Worm (Caenorhabditis elegans) whole organism, L1 larva: Measurements from ENCODE around the gene oma-2.

ENCODE experiments used
- C04F5.9 ChIP-seq: sonication (generic microtip); optimal IDR thresholded peaks from 2 replicates; lab custom pipeline; 2016; ENCODE audit warnings: missing genetic modification characterization, missing compliant biosample characterization
- C16A3.4 ChIP-seq: fragments of 150-350 bp; optimal IDR thresholded peaks from 2 replicates; lab custom pipeline; 2014; ENCODE audit warnings: missing biosample characterization, missing genetic modification characterization
- aha-1 ChIP-seq: fragments of 150-350 bp; optimal IDR thresholded peaks from 2 replicates; lab custom pipeline; 2014; ENCODE audit warnings: missing biosample characterization, missing genetic modification characterization
- ceh-82 ChIP-seq, 3 experiments: fragments of 150-350 bp in 1 of 3; sonication (generic microtip) in 2 of 3; optimal IDR thresholded peaks; 2 replicates each; lab custom pipeline; 2014 to 2017; ENCODE audit warnings: missing biosample characterization in 3 of 3, missing genetic modification characterization in 3 of 3
- ceh-90 ChIP-seq: sonication (generic microtip); optimal IDR thresholded peaks from 2 replicates; lab custom pipeline; 2016; ENCODE audit warnings: missing genetic modification characterization, missing compliant biosample characterization
- dpl-1 ChIP-seq, 3 experiments: fragments of 150-350 bp in 2 of 3; sonication (generic microtip) in 1 of 3; optimal IDR thresholded peaks; 2 replicates each; lab custom pipeline; 2014 to 2017; ENCODE audit warnings: missing biosample characterization in 3 of 3, missing genetic modification characterization in 3 of 3, missing genetic modification reagents in 3 of 3
- dsc-1 ChIP-seq: sonication (generic microtip); optimal IDR thresholded peaks from 2 replicates; lab custom pipeline; 2016; ENCODE audit warnings: mild to moderate bottlenecking, missing genetic modification characterization, missing compliant biosample characterization
- efl-1 ChIP-seq, 4 experiments: fragments of 150-350 bp; optimal IDR thresholded peaks in 3 of 4; peaks in 1 of 4; 1 replicate in 1 of 4; 2 replicates in 3 of 4; lab custom pipeline; 2014; ENCODE audit warnings: missing biosample characterization in 2 of 4, missing genetic modification characterization in 2 of 4, missing genetic modification reagents in 2 of 4
- efl-3 ChIP-seq: fragments of 200-800 bp; sonication (Bioruptor generic); optimal IDR thresholded peaks from 2 replicates; lab custom pipeline; 2018; ENCODE audit warnings: mild to moderate bottlenecking, missing genetic modification characterization, missing compliant biosample characterization
- egl-27 ChIP-seq, 2 experiments: fragments of 150-350 bp in 1 of 2; sonication (generic microtip); optimal IDR thresholded peaks; 3 replicates each; lab custom pipeline; 2017 to 2018; ENCODE audit warnings: missing biosample characterization in 2 of 2, missing genetic modification characterization in 2 of 2, missing genetic modification reagents in 2 of 2
- elt-3 ChIP-seq, 6 experiments: fragments of 150-350 bp in 1 of 6; sonication (generic microtip); optimal IDR thresholded peaks; 2 replicates each; lab custom pipeline; 2017 to 2018; ENCODE audit warnings: missing biosample characterization in 6 of 6, missing genetic modification characterization in 6 of 6, inconsistent platforms in 1 of 6
- ets-5 ChIP-seq: fragments of 200-800 bp; sonication (Bioruptor generic); IDR thresholded peaks from 2 replicates; pipeline ENCODE4 v1.3.6; 2022; ENCODE audit warnings: missing genetic modification characterization, missing compliant biosample characterization
- fkh-10 ChIP-seq: sonication (generic microtip); optimal IDR thresholded peaks from 2 replicates; lab custom pipeline; 2017; ENCODE audit warnings: missing biosample characterization, missing genetic modification reagents, missing genetic modification characterization
- fos-1 ChIP-seq: fragments of 150-350 bp; optimal IDR thresholded peaks from 2 replicates; lab custom pipeline; 2014; ENCODE audit warnings: missing biosample characterization, missing genetic modification characterization
- hlh-4 ChIP-seq: sonication (generic microtip); optimal IDR thresholded peaks from 2 replicates; lab custom pipeline; 2016; ENCODE audit warnings: mild to moderate bottlenecking, missing genetic modification characterization, missing compliant biosample characterization
- hpl-2 ChIP-seq: fragments of 150-350 bp; optimal IDR thresholded peaks from 2 replicates; lab custom pipeline; 2014; ENCODE audit warnings: missing biosample characterization, missing genetic modification reagents, missing genetic modification characterization
- irx-1 ChIP-seq: sonication (generic microtip); optimal IDR thresholded peaks from 2 replicates; lab custom pipeline; 2016; ENCODE audit warnings: missing genetic modification characterization, missing compliant biosample characterization
- isw-1 ChIP-seq: fragments of 200-800 bp; sonication (Bioruptor generic); IDR thresholded peaks from 2 replicates; pipeline ENCODE4 v1.3.6; 2022; ENCODE audit warnings: missing genetic modification characterization, missing compliant biosample characterization
- lin-13 ChIP-seq: fragments of 150-350 bp; optimal IDR thresholded peaks from 2 replicates; lab custom pipeline; 2014; ENCODE audit warnings: missing biosample characterization, missing genetic modification reagents, missing genetic modification characterization
- lin-15B ChIP-seq: fragments of 150-350 bp; sonication (generic microtip); optimal IDR thresholded peaks from 3 replicates; lab custom pipeline; 2014; ENCODE audit warnings: missing biosample characterization, missing genetic modification characterization
- lir-3 ChIP-seq: sonication (generic microtip); optimal IDR thresholded peaks from 2 replicates; lab custom pipeline; 2016; ENCODE audit warnings: mild to moderate bottlenecking, missing genetic modification characterization, moderate library complexity, missing compliant biosample characterization; ENCODE audit not compliant: poor library complexity
- lsy-2 ChIP-seq, 2 experiments: fragments of 150-350 bp; optimal IDR thresholded peaks; 2 replicates each; lab custom pipeline; 2014; ENCODE audit warnings: missing biosample characterization in 2 of 2, missing genetic modification characterization in 2 of 2
- mab-9 ChIP-seq: fragments of 200-800 bp; sonication (Bioruptor generic); IDR thresholded peaks from 2 replicates; pipeline ENCODE4 v1.3.6; 2022; ENCODE audit warnings: missing genetic modification reagents, missing genetic modification characterization, missing compliant biosample characterization
- mdl-1 ChIP-seq, 2 experiments: fragments of 150-350 bp; optimal IDR thresholded peaks; 2 replicates each; lab custom pipeline; 2014 to 2017; ENCODE audit warnings: missing biosample characterization in 2 of 2, missing genetic modification characterization in 2 of 2, inconsistent platforms in 1 of 2
- nhr-12 ChIP-seq: sonication (generic microtip); optimal IDR thresholded peaks from 2 replicates; lab custom pipeline; 2017; ENCODE audit warnings: missing biosample characterization, missing genetic modification characterization
- nhr-19 ChIP-seq: fragments of 200-800 bp; sonication (Bioruptor generic); conservative IDR thresholded peaks from 2 replicates; pipeline ENCODE4 v1.3.6; 2022; ENCODE audit warnings: missing genetic modification characterization, missing compliant biosample characterization
- nhr-237 ChIP-seq: fragments of 150-350 bp; optimal IDR thresholded peaks from 2 replicates; lab custom pipeline; 2014; ENCODE audit warnings: missing biosample characterization, missing genetic modification characterization
- nhr-28 ChIP-seq: fragments of 150-350 bp; optimal IDR thresholded peaks from 2 replicates; lab custom pipeline; 2014; ENCODE audit warnings: missing biosample characterization, missing genetic modification characterization
- nhr-71 ChIP-seq: sonication (generic microtip); optimal IDR thresholded peaks from 2 replicates; lab custom pipeline; 2016; ENCODE audit warnings: mild to moderate bottlenecking, missing genetic modification characterization, moderate library complexity, missing compliant biosample characterization
- nhr-76 ChIP-seq: sonication (generic microtip); optimal IDR thresholded peaks from 2 replicates; lab custom pipeline; 2017; ENCODE audit warnings: missing biosample characterization, missing genetic modification characterization
- nhr-77 ChIP-seq: fragments of 150-350 bp; optimal IDR thresholded peaks from 2 replicates; lab custom pipeline; 2014; ENCODE audit warnings: missing biosample characterization, missing genetic modification characterization
- pag-3 ChIP-seq: sonication (generic microtip); optimal IDR thresholded peaks from 2 replicates; lab custom pipeline; 2017; ENCODE audit warnings: missing genetic modification characterization, mild to moderate bottlenecking, missing compliant biosample characterization, antibody characterized with exemption, borderline replicate concordance; ENCODE audit not compliant: insufficient read depth
- pqm-1 ChIP-seq: sonication (generic microtip); optimal IDR thresholded peaks from 3 replicates; lab custom pipeline; 2017; ENCODE audit warnings: missing biosample characterization, missing genetic modification characterization
- rnt-1 ChIP-seq: sonication (generic microtip); optimal IDR thresholded peaks from 2 replicates; lab custom pipeline; 2016; ENCODE audit warnings: mild to moderate bottlenecking, missing genetic modification characterization, moderate library complexity, missing compliant biosample characterization
- skn-1 ChIP-seq: fragments of 150-350 bp; optimal IDR thresholded peaks from 2 replicates; lab custom pipeline; 2014; ENCODE audit warnings: missing biosample characterization, missing genetic modification characterization
- snpc-4 ChIP-seq: fragments of 150-350 bp; optimal IDR thresholded peaks from 2 replicates; lab custom pipeline; 2014; ENCODE audit warnings: missing biosample characterization, missing genetic modification characterization
- sptf-1 ChIP-seq: fragments of 150-350 bp; optimal IDR thresholded peaks from 2 replicates; lab custom pipeline; 2014; ENCODE audit warnings: missing biosample characterization, missing genetic modification characterization
- sup-37 ChIP-seq: fragments of 200-800 bp; sonication (Bioruptor generic); optimal IDR thresholded peaks from 2 replicates; lab custom pipeline; 2018; ENCODE audit warnings: mild to moderate bottlenecking, missing genetic modification characterization, missing compliant biosample characterization
- tbx-2 ChIP-seq: sonication (generic microtip); optimal IDR thresholded peaks from 2 replicates; lab custom pipeline; 2016; ENCODE audit warnings: missing genetic modification characterization, missing compliant biosample characterization
- tlp-1 ChIP-seq: fragments of 150-350 bp; optimal IDR thresholded peaks from 2 replicates; lab custom pipeline; 2014; ENCODE audit warnings: missing biosample characterization, missing genetic modification characterization
- unc-130 ChIP-seq: fragments of 150-350 bp; optimal IDR thresholded peaks from 2 replicates; lab custom pipeline; 2017; ENCODE audit warnings: missing biosample characterization, missing genetic modification characterization, inconsistent platforms
- unc-30 ChIP-seq: sonication (generic microtip); optimal IDR thresholded peaks from 2 replicates; lab custom pipeline; 2017; ENCODE audit warnings: missing biosample characterization, missing genetic modification characterization
- ztf-11 ChIP-seq, 2 experiments: sonication (generic microtip); optimal IDR thresholded peaks; 2 replicates each; lab custom pipeline; 2016 to 2017; ENCODE audit warnings: missing genetic modification characterization in 2 of 2, missing biosample characterization in 1 of 2, missing compliant biosample characterization in 1 of 2
- ztf-4 ChIP-seq: fragments of 150-350 bp; optimal IDR thresholded peaks from 2 replicates; lab custom pipeline; 2014; ENCODE audit warnings: missing biosample characterization, missing genetic modification characterization

The oma-2 gene

ce11 chrV:8013901-8014388, 15.3 kb upstream of the oma-2 start, which contains the start of gene Y97E10AR.6 (continued):
- TF ChIP-seq hpl-2 (no peak), fos-1 (no peak), irx-1 (tag; lab: Kevin White, UChicago) (no peak), nhr-77 (tag; lab: Kevin White, UChicago) (no peak), pqm-1 (tag; lab: Kevin White, UChicago) (no peak), nhr-12 (tag; lab: Kevin White, UChicago) (no peak), dsc-1 (tag; lab: Kevin White, UChicago) (no peak), isw-1 (GFP tag; lab: Robert Waterston, UW) (no peak), unc-30 (tag; lab: Kevin White, UChicago) (no peak), rnt-1 (tag; lab: Kevin White, UChicago) (no peak), ztf-4 (tag; lab: Kevin White, UChicago) (no peak), nhr-19 (GFP tag; lab: Robert Waterston, UW) (no peak), ceh-82 (tag; optimal IDR thresholded peaks at IDR 0.05; lab: Kevin White, UChicago) (peak in 1 of 3 experiments; percentile 26), elt-3 (tag; optimal IDR thresholded peaks at IDR 0.05; lab: Kevin White, UChicago) (no peak), lir-3 (no peak), dpl-1 (GFP tag; optimal IDR thresholded peaks at IDR 0.05; lab: Kevin White, UChicago) (peak; percentile 4 to 54 (median 29)), aha-1 (tag; lab: Kevin White, UChicago) (no peak), efl-1 (optimal IDR thresholded peaks at IDR 0.05; lab: Kevin White, UChicago) (peak; percentile 41 to 51), efl-1 (GFP tag; optimal IDR thresholded peaks at IDR 0.05 in 1 of 2; lab: Kevin White, UChicago) (peak; percentile 55 to 73), nhr-237 (tag; lab: Kevin White, UChicago) (no peak), egl-27 (tag; optimal IDR thresholded peaks at IDR 0.05; lab: Kevin White, UChicago) (no peak), ztf-11 (tag; optimal IDR thresholded peaks at IDR 0.05; lab: Kevin White, UChicago) (no peak), sptf-1 (no peak), ets-5 (no peak), sup-37 (GFP tag; lab: Kevin White, UChicago) (no peak), C16A3.4 (peak; percentile 46), nhr-71 (peak; percentile 23), efl-3 (GFP tag; lab: Kevin White, UChicago) (no peak), lin-15B (tag; lab: Kevin White, UChicago) (peak; percentile 20), lsy-2 (tag; optimal IDR thresholded peaks at IDR 0.05; lab: Kevin White, UChicago) (peak in 1 of 2 experiments; percentile 50), C04F5.9 (tag; lab: Kevin White, UChicago) (no peak), ceh-90 (no peak), nhr-28 (tag; lab: Kevin White, UChicago) (no peak)
- TF ChIP-seq, all 84 proteins: peak for 14

ce11 chrV:8014710-8015314, 14.4 kb upstream of the oma-2 start:
- peak; percentile 67 for TF ChIP-seq snpc-4 (tag; lab: Kevin White, UChicago)
- TF ChIP-seq, all 84 proteins: peak for 1; not testable (repeated sequence) for 83

ce11 chrV:8016928-8017327, 12.3 kb upstream of the oma-2 start, which contains the start of gene sptl-2:
Gene sptl-2, plus strand, starts transcription at chrV:8017207.
- TF ChIP-seq ceh-90 (no peak), fkh-10 (GFP tag; lab: Kevin White, UChicago) (no peak), nhr-76 (tag; lab: Kevin White, UChicago) (no peak), pag-3 (tag; lab: Kevin White, UChicago) (no peak), hlh-4 (no peak), tlp-1 (tag; lab: Kevin White, UChicago) (no peak), mab-9 (GFP tag; lab: Robert Waterston, UW) (no peak), lir-3 (no peak), tbx-2 (tag; lab: Kevin White, UChicago) (no peak), unc-130 (tag; lab: Kevin White, UChicago) (no peak), efl-1 (optimal IDR thresholded peaks at IDR 0.05; lab: Kevin White, UChicago) (no peak), efl-1 (GFP tag; optimal IDR thresholded peaks at IDR 0.05 in 1 of 2; lab: Kevin White, UChicago) (no peak), lin-15B (tag; lab: Kevin White, UChicago) (no peak), skn-1 (tag; lab: Kevin White, UChicago) (no peak), irx-1 (tag; lab: Kevin White, UChicago) (no peak), lin-13 (GFP tag; lab: Kevin White, UChicago) (no peak), rnt-1 (tag; lab: Kevin White, UChicago) (no peak), mdl-1 (tag; optimal IDR thresholded peaks at IDR 0.05; lab: Kevin White, UChicago) (no peak)
- TF ChIP-seq, all 84 proteins: peak for 0
